Worm (Caenorhabditis elegans): Measurements from ENCODE around the gene sql-1.

- TF ChIP-seq nhr-237 (tag; optimal IDR thresholded peaks at IDR 0.05) (no peak), sptf-1 (tag; optimal IDR thresholded peaks at IDR 0.05) (no peak), tbx-8 (GFP tag; optimal IDR thresholded peaks at IDR 0.05) (no peak), ceh-43 (GFP tag; optimal IDR thresholded peaks at IDR 0.05) (no peak), ces-1 (GFP tag; optimal IDR thresholded peaks at IDR 0.05) (no peak), unc-39 (tag; optimal IDR thresholded peaks at IDR 0.05) (no peak), mab-5 (tag; optimal IDR thresholded peaks at IDR 0.05) (no peak), blmp-1 (tag; optimal IDR thresholded peaks at IDR 0.05) (no peak), unc-62 (GFP tag; optimal IDR thresholded peaks at IDR 0.05) (no peak), pha-4 (tag; optimal IDR thresholded peaks at IDR 0.05) (no peak), nhr-12 (tag; optimal IDR thresholded peaks at IDR 0.05) (no peak), mls-2 (tag; optimal IDR thresholded peaks at IDR 0.05) (no peak)
Measured at ce11 chrIII:12551253-12551652, 51.9 kb downstream of the sql-1 start.

Measured in whole organism, mixed stage, embryonic.